Worm (Caenorhabditis elegans): ENCODE data around the gene str-4.

DNA sequence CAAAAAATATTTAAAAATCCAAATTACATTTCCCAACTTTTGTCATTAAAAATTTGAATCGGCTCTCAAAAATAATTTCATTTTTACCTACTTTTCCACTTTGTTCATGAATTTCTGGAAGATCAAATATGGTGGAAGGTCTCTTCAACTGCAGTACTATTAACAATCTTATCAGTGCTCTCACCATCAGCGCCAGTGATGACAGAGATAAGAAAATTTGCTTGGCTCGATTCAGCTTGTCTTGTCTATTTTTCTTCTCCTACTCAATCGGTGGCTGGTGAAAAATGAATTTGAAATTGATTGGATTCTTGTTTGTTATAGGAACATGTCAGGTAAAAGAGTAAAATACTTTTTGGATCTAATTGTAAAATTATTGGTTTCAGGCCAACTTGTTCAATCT is 41.4 kb upstream of the str-4 start, which contains the start of gene cpz-2:
- TF ChIP-seq ham-2 (GFP tag; optimal IDR thresholded peaks at IDR 0.05) (no peak), snpc-4 (tag; optimal IDR thresholded peaks at IDR 0.05) (no peak), unc-39 (tag; optimal IDR thresholded peaks at IDR 0.05) (no peak), nhr-12 (tag; optimal IDR thresholded peaks at IDR 0.05) (no peak), ztf-11 (tag; optimal IDR thresholded peaks at IDR 0.05) (no peak), sptf-1 (tag; optimal IDR thresholded peaks at IDR 0.05) (no peak), mep-1 (tag; optimal IDR thresholded peaks at IDR 0.05) (no peak), elt-3 (tag; optimal IDR thresholded peaks at IDR 0.05) (no peak), drap-1 (GFP tag; optimal IDR thresholded peaks at IDR 0.05) (no peak), nhr-28 (tag; optimal IDR thresholded peaks at IDR 0.05) (no peak), ces-1 (GFP tag; optimal IDR thresholded peaks at IDR 0.05) (no peak)
